Worm (Caenorhabditis elegans): ENCODE data around the gene svh-2.

The svh-2 gene

ce11 chrX:6551073-6551652, 1.9 kb upstream of the svh-2 start (continued):
- TF ChIP-seq blmp-1 (tag; optimal IDR thresholded peaks at IDR 0.05) (peak; percentile 50), lin-39 (tag; optimal IDR thresholded peaks at IDR 0.05) (no peak), Y116A8C.19 (tag; optimal IDR thresholded peaks at IDR 0.05; ENCODE audit: borderline replicate concordance) (no peak), nhr-71 (tag; optimal IDR thresholded peaks at IDR 0.05) (peak; percentile 9), fkh-4 (tag; optimal IDR thresholded peaks at IDR 0.05; ENCODE audit: borderline replicate concordance) (no peak), unc-62 (GFP tag; optimal IDR thresholded peaks at IDR 0.05) (no peak), nhr-77 (tag; optimal IDR thresholded peaks at IDR 0.05) (no peak)

ce11 chrX:6551679-6552078, 1.4 kb upstream of the svh-2 start:
- TF ChIP-seq lin-35 (GFP tag; optimal IDR thresholded peaks at IDR 0.05): peak in 1 of 2 experiments; percentile 8
- no peak for TF ChIP-seq nhr-47 (tag; optimal IDR thresholded peaks at IDR 0.05)
- peak; percentile 1 for TF ChIP-seq jun-1 (tag; optimal IDR thresholded peaks at IDR 0.05)
- TF ChIP-seq nhr-237 (tag; optimal IDR thresholded peaks at IDR 0.05): no peak
- no peak for TF ChIP-seq ztf-11 (tag; optimal IDR thresholded peaks at IDR 0.05)
- no peak for TF ChIP-seq nhr-77 (tag; optimal IDR thresholded peaks at IDR 0.05)
- no peak for TF ChIP-seq aly-2 (tag; optimal IDR thresholded peaks at IDR 0.05)
- no peak for TF ChIP-seq nhr-90 (tag; optimal IDR thresholded peaks at IDR 0.05; ENCODE audit: poor library complexity)
- no peak for TF ChIP-seq C04F5.9 (tag; optimal IDR thresholded peaks at IDR 0.05)
- no peak for TF ChIP-seq sup-37 (GFP tag; optimal IDR thresholded peaks at IDR 0.05)
- no peak for TF ChIP-seq snu-23 (GFP tag; optimal IDR thresholded peaks at IDR 0.05)
- no peak for TF ChIP-seq mab-9 (GFP tag; IDR thresholded peaks at IDR 0.05)
- TF ChIP-seq hlh-17 (GFP tag; optimal IDR thresholded peaks at IDR 0.05; ENCODE audit: borderline replicate concordance): no peak
- TF ChIP-seq mep-1 (tag; optimal IDR thresholded peaks at IDR 0.05): no peak
- TF ChIP-seq elt-3 (tag; optimal IDR thresholded peaks at IDR 0.05): no peak
- no peak for TF ChIP-seq F16B12.6 (tag; optimal IDR thresholded peaks at IDR 0.05)
- no peak for TF ChIP-seq nhr-84 (tag; optimal IDR thresholded peaks at IDR 0.05)
- no peak for TF ChIP-seq skn-1 (tag; optimal IDR thresholded peaks at IDR 0.05)
- no peak for TF ChIP-seq unc-130 (tag; optimal IDR thresholded peaks at IDR 0.05)
- TF ChIP-seq zag-1 (tag; optimal IDR thresholded peaks at IDR 0.05): no peak
- no peak for TF ChIP-seq nhr-19 (GFP tag; conservative IDR thresholded peaks at IDR 0.05)
- no peak for TF ChIP-seq tlp-1 (tag; optimal IDR thresholded peaks at IDR 0.05)
- no peak for TF ChIP-seq sptf-1 (tag; optimal IDR thresholded peaks at IDR 0.05)
- no peak for TF ChIP-seq unc-98 (GFP tag; IDR thresholded peaks at IDR 0.05)
- no peak for TF ChIP-seq C16A3.4 (tag; optimal IDR thresholded peaks at IDR 0.05)
- TF ChIP-seq Y116A8C.19 (tag; optimal IDR thresholded peaks at IDR 0.05; ENCODE audit: borderline replicate concordance): no peak
- peak; percentile 60 for TF ChIP-seq elt-2 (tag; optimal IDR thresholded peaks at IDR 0.05)
- peak; percentile 6 for TF ChIP-seq nhr-20 (tag; optimal IDR thresholded peaks at IDR 0.05)
- no peak for TF ChIP-seq aha-1 (tag; optimal IDR thresholded peaks at IDR 0.05)
- no peak for TF ChIP-seq tbx-2 (tag; optimal IDR thresholded peaks at IDR 0.05)
- no peak for TF ChIP-seq unc-30 (tag; optimal IDR thresholded peaks at IDR 0.05)
- TF ChIP-seq lin-39 (tag; optimal IDR thresholded peaks at IDR 0.05): no peak
- no peak for TF ChIP-seq dsc-1 (tag; optimal IDR thresholded peaks at IDR 0.05)

ce11 chrX:6553634-6554033, 547 bp downstream of the svh-2 start:
- no peak for TF ChIP-seq pag-3 (tag; optimal IDR thresholded peaks at IDR 0.05; ENCODE audit: borderline replicate concordance, insufficient read depth)
- no peak for TF ChIP-seq zag-1 (tag; optimal IDR thresholded peaks at IDR 0.05)
- TF ChIP-seq C34B4.2 (tag; optimal IDR thresholded peaks at IDR 0.05): no peak
- TF ChIP-seq grh-1 (GFP tag; IDR thresholded peaks at IDR 0.05): no peak
- TF ChIP-seq hpl-2 (GFP tag; optimal IDR thresholded peaks at IDR 0.05): no peak
- TF ChIP-seq isw-1 (GFP tag; IDR thresholded peaks at IDR 0.05): no peak
- no peak for TF ChIP-seq lir-3 (tag; optimal IDR thresholded peaks at IDR 0.05; ENCODE audit: poor library complexity)
- TF ChIP-seq nhr-71 (tag; optimal IDR thresholded peaks at IDR 0.05): no peak
- no peak for TF ChIP-seq fos-1 (tag; optimal IDR thresholded peaks at IDR 0.05)
- no peak for TF ChIP-seq snpc-4 (tag; optimal IDR thresholded peaks at IDR 0.05)
- TF ChIP-seq Y116A8C.19 (tag; optimal IDR thresholded peaks at IDR 0.05; ENCODE audit: borderline replicate concordance): no peak
